Fruit fly (Drosophila melanogaster): ENCODE data around the gene nac.

Gene nac

DNA sequence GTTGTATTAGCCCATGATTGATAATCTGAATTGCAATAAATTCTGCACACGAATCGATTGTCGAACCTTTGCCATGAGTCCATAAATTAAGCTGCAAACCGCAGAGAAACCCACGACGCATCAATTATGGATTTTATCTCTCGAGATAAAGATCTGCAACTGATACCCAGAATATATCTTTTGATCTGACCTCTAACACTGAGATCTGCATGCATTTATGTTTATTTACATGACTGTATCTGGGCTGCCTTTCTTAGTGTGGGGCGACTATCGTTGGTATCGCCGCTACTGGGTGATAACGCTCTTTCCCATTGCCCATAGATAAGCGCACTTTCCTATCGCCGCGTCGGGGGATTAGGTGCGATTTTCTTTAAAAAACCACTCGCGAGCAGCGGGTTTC is 13.4 kb upstream of the nac start, which contains the start of gene Ctr1B (continued):
- no peak for TF ChIP-seq ssp (GFP tag; IDR thresholded peaks at IDR 0.05)

DNA sequence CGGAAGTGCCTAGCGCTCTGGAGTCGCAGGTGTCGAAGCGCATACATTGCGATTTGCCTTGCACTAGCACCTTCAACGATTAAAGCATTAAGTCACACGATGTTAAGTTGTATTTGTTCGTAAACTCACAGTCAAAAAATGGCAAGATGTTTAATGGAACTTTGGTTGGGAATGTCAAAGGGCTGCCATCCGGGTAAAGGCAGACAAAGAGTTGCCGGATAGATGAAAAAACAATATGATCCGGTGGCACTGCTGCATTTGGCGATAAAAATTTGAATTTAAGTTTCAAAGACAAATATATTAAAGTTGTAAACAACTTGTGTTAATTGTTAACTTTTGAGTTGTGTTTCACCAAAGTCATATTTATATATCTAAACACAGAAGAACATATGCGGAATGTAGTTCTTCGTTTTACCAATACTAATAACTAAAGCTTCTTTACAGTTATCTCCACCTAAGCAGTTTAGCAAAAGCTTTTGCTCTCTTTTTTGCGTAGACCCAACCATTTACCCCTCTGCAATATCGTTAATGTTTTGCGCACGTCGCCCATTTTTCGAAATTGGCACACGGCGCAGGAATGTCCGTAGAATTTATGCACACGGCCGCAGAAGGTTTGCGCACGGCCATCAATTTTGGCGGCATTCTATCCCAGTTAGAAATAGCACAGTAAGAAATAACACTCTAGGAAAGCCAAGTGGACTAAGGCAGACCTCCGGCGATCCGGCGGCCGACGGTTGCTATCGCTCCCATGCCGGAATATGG is 12.7 kb upstream of the nac start, which contains the start of gene Coq2:
TSS of gene Coq2 (minus strand) at position 200 of the 762 bp plus-strand sequence.
- TF ChIP-seq onecut (GFP tag; IDR thresholded peaks at IDR 0.05) (no peak), Trl (optimal IDR thresholded peaks at IDR 0.05) (peak in 1 of 2 experiments; percentile 4), Trl (GFP tag; optimal IDR thresholded peaks at IDR 0.05) (no peak), CG4617 (GFP tag; optimal IDR thresholded peaks at IDR 0.05; ENCODE audit: borderline replicate concordance) (peak; percentile 65), E2f2 (GFP tag; IDR thresholded peaks at IDR 0.05) (peak; percentile 96), al (GFP tag; IDR thresholded peaks at IDR 0.05) (no peak), crc (GFP tag; optimal IDR thresholded peaks at IDR 0.05) (no peak), CG5953 (GFP tag; IDR thresholded peaks at IDR 0.05) (no peak), CG9727 (GFP tag; optimal IDR thresholded peaks at IDR 0.05) (no peak), CG14710 (tag; optimal IDR thresholded peaks at IDR 0.05) (peak; percentile 29), CTCF (GFP tag; optimal IDR thresholded peaks at IDR 0.05) (peak; percentile 53), Gug (GFP tag; IDR thresholded peaks at IDR 0.05) (no peak), gsb-n (tag; optimal IDR thresholded peaks at IDR 0.05) (no peak), CG12299 (tag; optimal IDR thresholded peaks at IDR 0.05) (no peak), kni (GFP tag; optimal IDR thresholded peaks at IDR 0.05) (no peak), MBD-R2 (GFP tag; IDR thresholded peaks at IDR 0.05) (peak; percentile 82), tap (tag; optimal IDR thresholded peaks at IDR 0.05) (no peak), CG4820 (GFP tag; optimal IDR thresholded peaks at IDR 0.05) (no peak), CrebB (tag; optimal IDR thresholded peaks at IDR 0.05) (no peak), tll (GFP tag; optimal IDR thresholded peaks at IDR 0.05) (no peak), CG1832 (GFP tag; optimal IDR thresholded peaks at IDR 0.05) (no peak), exex (tag; optimal IDR thresholded peaks at IDR 0.05) (no peak), Bgb (GFP tag; IDR thresholded peaks at IDR 0.05; ENCODE audit: partially characterized antibody) (no peak), Sox100B (GFP tag; optimal IDR thresholded peaks at IDR 0.05) (no peak), CG11398 (GFP tag; optimal IDR thresholded peaks at IDR 0.05) (no peak), Usf (GFP tag; optimal IDR thresholded peaks at IDR 0.05) (no peak), ERR (GFP tag; optimal IDR thresholded peaks at IDR 0.05) (no peak), CG12071 (GFP tag; optimal IDR thresholded peaks at IDR 0.05) (no peak), pnt (GFP tag; optimal IDR thresholded peaks at IDR 0.05) (no peak), Myb (GFP tag; optimal IDR thresholded peaks at IDR 0.05) (peak; percentile 88), sug (tag; optimal IDR thresholded peaks at IDR 0.05) (no peak), ato (GFP tag; IDR thresholded peaks at IDR 0.05; ENCODE audit: partially characterized antibody) (no peak), insv (GFP tag; optimal IDR thresholded peaks at IDR 0.05) (peak in 1 of 2 experiments; percentile 93), knrl (GFP tag; IDR thresholded peaks at IDR 0.05; ENCODE audit: partially characterized antibody) (peak; percentile 28; the same call in 1 of the 3 replicates), tio (GFP tag; optimal IDR thresholded peaks at IDR 0.05) (no peak), CG2129 (GFP tag; IDR thresholded peaks at IDR 0.05; ENCODE audit: partially characterized antibody) (no peak), inv (GFP tag; IDR thresholded peaks at IDR 0.05; ENCODE audit: partially characterized antibody) (no peak), Nf-YC (tag; optimal IDR thresholded peaks at IDR 0.05) (peak; percentile 59), CG17829 (tag; optimal IDR thresholded peaks at IDR 0.05) (no peak), CG11723 (GFP tag; optimal IDR thresholded peaks at IDR 0.05) (no peak), ind (GFP tag; optimal IDR thresholded peaks at IDR 0.05) (no peak), H15 (GFP tag; IDR thresholded peaks at IDR 0.05) (no peak), CG13424 (tag; optimal IDR thresholded peaks at IDR 0.05) (no peak), maf-S (GFP tag; optimal IDR thresholded peaks at IDR 0.05) (no peak), grn (GFP tag; optimal IDR thresholded peaks at IDR 0.05) (no peak), CG10209 (GFP tag; optimal IDR thresholded peaks at IDR 0.05) (no peak), dpn (GFP tag; optimal IDR thresholded peaks at IDR 0.05) (no peak), stc (GFP tag; IDR thresholded peaks at IDR 0.05) (no peak)

All from whole organism, embryonic.